Worm (Caenorhabditis elegans) whole organism, L4 larva: ENCODE data around the gene ule-5.

Source experiments
- D1046.2 ChIP-seq: fragments of 200-800 bp; sonication (Bioruptor generic); IDR thresholded peaks from 2 replicates; pipeline ENCODE4 v1.3.6; 2022; ENCODE audit warnings: missing genetic modification characterization, missing compliant biosample characterization
- F10B5.3 ChIP-seq: sonication (generic microtip); optimal IDR thresholded peaks from 2 replicates; lab custom pipeline; 2016; ENCODE audit warnings: mild to moderate bottlenecking, missing genetic modification characterization, missing compliant biosample characterization
- F49E8.2 ChIP-seq: sonication (generic microtip); optimal IDR thresholded peaks from 2 replicates; lab custom pipeline; 2016; ENCODE audit warnings: missing compliant biosample characterization, mild to moderate bottlenecking, missing genetic modification characterization, borderline replicate concordance
- Y75B8A.6 ChIP-seq: fragments of 200-800 bp; sonication (Bioruptor generic); IDR thresholded peaks from 2 replicates; pipeline ENCODE4 v1.3.6; 2022; ENCODE audit warnings: missing genetic modification reagents, missing genetic modification characterization, missing compliant biosample characterization
- ZK337.2 ChIP-seq: fragments of 200-800 bp; sonication (Bioruptor generic); IDR thresholded peaks from 2 replicates; pipeline ENCODE4 v1.3.6; 2022; ENCODE audit warnings: missing genetic modification reagents, missing genetic modification characterization, missing compliant biosample characterization
- ZK546.5 ChIP-seq, 2 experiments: sonication (generic microtip); optimal IDR thresholded peaks; 2 replicates each; lab custom pipeline; 2017; ENCODE audit warnings: missing biosample characterization in 2 of 2, missing genetic modification characterization in 2 of 2
- aly-2 ChIP-seq: sonication (generic microtip); optimal IDR thresholded peaks from 2 replicates; lab custom pipeline; 2018; ENCODE audit warnings: missing biosample characterization, missing genetic modification characterization
- ama-1 ChIP-seq: fragments of 150-350 bp; optimal IDR thresholded peaks from 2 replicates; lab custom pipeline; 2014; ENCODE audit warnings: inconsistent platforms, mixed read lengths
- cey-2 ChIP-seq: sonication (generic microtip); optimal IDR thresholded peaks from 3 replicates; lab custom pipeline; 2017; ENCODE audit warnings: missing genetic modification characterization, mild to moderate bottlenecking, missing compliant biosample characterization, antibody characterized with exemption, borderline replicate concordance; ENCODE audit not compliant: insufficient read depth
- daf-12 ChIP-seq: fragments of 150-350 bp; optimal IDR thresholded peaks from 2 replicates; lab custom pipeline; 2014; ENCODE audit warnings: missing biosample characterization, missing genetic modification reagents, missing genetic modification characterization
- dmd-6 ChIP-seq: fragments of 200-800 bp; sonication (Bioruptor generic); IDR thresholded peaks from 2 replicates; pipeline ENCODE4 v1.3.6; 2022; ENCODE audit warnings: missing genetic modification reagents, missing genetic modification characterization, missing compliant biosample characterization
- dve-1 ChIP-seq: sonication (generic microtip); optimal IDR thresholded peaks from 2 replicates; lab custom pipeline; 2017; ENCODE audit warnings: antibody characterized with exemption, mild to moderate bottlenecking, missing genetic modification characterization, missing compliant biosample characterization; ENCODE audit not compliant: insufficient read depth
- egl-43 ChIP-seq: fragments of 200-800 bp; sonication (Bioruptor generic); IDR thresholded peaks from 2 replicates; pipeline ENCODE4 v1.3.6; 2022; ENCODE audit warnings: missing genetic modification reagents, missing genetic modification characterization, missing compliant biosample characterization
- fkh-10 ChIP-seq: fragments of 150-350 bp; optimal IDR thresholded peaks from 2 replicates; lab custom pipeline; 2014; ENCODE audit warnings: missing biosample characterization, missing genetic modification reagents, missing genetic modification characterization
- fos-1 ChIP-seq: fragments of 150-350 bp; optimal IDR thresholded peaks from 2 replicates; lab custom pipeline; 2014; ENCODE audit warnings: missing biosample characterization, missing genetic modification characterization
- gei-8 ChIP-seq: fragments of 200-800 bp; sonication (Bioruptor generic); optimal IDR thresholded peaks from 2 replicates; lab custom pipeline; 2018; ENCODE audit warnings: mild to moderate bottlenecking, missing genetic modification characterization, missing compliant biosample characterization
- hlh-11 ChIP-seq: fragments of 200-800 bp; sonication (Bioruptor generic); optimal IDR thresholded peaks from 2 replicates; lab custom pipeline; 2018; ENCODE audit warnings: mild to moderate bottlenecking, missing genetic modification characterization, missing compliant biosample characterization
- hlh-30 ChIP-seq: sonication (generic microtip); optimal IDR thresholded peaks from 2 replicates; lab custom pipeline; 2017; ENCODE audit warnings: antibody characterized with exemption, mild to moderate bottlenecking, missing genetic modification characterization, missing compliant biosample characterization; ENCODE audit not compliant: insufficient read depth
- hmg-1.1 ChIP-seq: fragments of 200-800 bp; sonication (Bioruptor generic); IDR thresholded peaks from 2 replicates; pipeline ENCODE4 v1.3.6; 2022; ENCODE audit warnings: missing genetic modification reagents, missing genetic modification characterization, missing compliant biosample characterization
- jun-1 ChIP-seq: fragments of 150-350 bp; optimal IDR thresholded peaks from 2 replicates; lab custom pipeline; 2014; ENCODE audit warnings: missing biosample characterization, missing genetic modification reagents, missing genetic modification characterization
- lim-7 ChIP-seq: fragments of 200-800 bp; sonication (Bioruptor generic); IDR thresholded peaks from 2 replicates; pipeline ENCODE4 v1.3.6; 2022; ENCODE audit warnings: missing genetic modification characterization, missing compliant biosample characterization
- lin-15B ChIP-seq: fragments of 150-350 bp; sonication (generic microtip); optimal IDR thresholded peaks from 3 replicates; lab custom pipeline; 2014; ENCODE audit warnings: missing biosample characterization, missing genetic modification characterization
- lsy-2 ChIP-seq, 2 experiments: fragments of 150-350 bp in 1 of 2; sonication (generic microtip) in 1 of 2; optimal IDR thresholded peaks; 2 replicates each; lab custom pipeline; 2014 to 2017; ENCODE audit warnings: missing biosample characterization in 2 of 2, missing genetic modification characterization in 2 of 2
- madf-5 ChIP-seq, 2 experiments: fragments of 200-800 bp; sonication (Bioruptor generic); IDR thresholded peaks; 2 replicates each; pipeline ENCODE4 v1.3.6; 2022; ENCODE audit warnings: missing compliant biosample characterization in 2 of 2, missing genetic modification characterization in 2 of 2
- madf-9 ChIP-seq: fragments of 200-800 bp; sonication (Bioruptor generic); conservative IDR thresholded peaks from 2 replicates; pipeline ENCODE4 v1.3.6; 2022; ENCODE audit warnings: missing genetic modification reagents, missing genetic modification characterization, missing compliant biosample characterization
- mdl-1 ChIP-seq, 2 experiments: fragments of 150-350 bp in 1 of 2; sonication (generic microtip) in 1 of 2; optimal IDR thresholded peaks; 2 replicates each; lab custom pipeline; 2014 to 2017; ENCODE audit warnings: missing biosample characterization in 2 of 2, missing genetic modification characterization in 2 of 2
- mdt-29 ChIP-seq: fragments of 200-800 bp; sonication (Bioruptor generic); IDR thresholded peaks from 2 replicates; pipeline ENCODE4 v1.3.6; 2022; ENCODE audit warnings: missing genetic modification reagents, missing genetic modification characterization, missing compliant biosample characterization
- mep-1 ChIP-seq: fragments of 150-350 bp; sonication (generic microtip); optimal IDR thresholded peaks from 3 replicates; lab custom pipeline; 2014; ENCODE audit warnings: missing biosample characterization, missing genetic modification characterization
- mes-2 ChIP-seq: sonication (generic microtip); optimal IDR thresholded peaks from 2 replicates; lab custom pipeline; 2016; ENCODE audit warnings: missing genotype, mild to moderate bottlenecking, missing genetic modification characterization, missing compliant biosample characterization; ENCODE audit not compliant: poor library complexity, severe bottlenecking
- mxl-2 ChIP-seq: fragments of 200-800 bp; sonication (Bioruptor generic); conservative IDR thresholded peaks from 2 replicates; pipeline ENCODE4 v1.3.6; 2022; ENCODE audit warnings: missing genetic modification reagents, missing genetic modification characterization, missing compliant biosample characterization
- nhr-102 ChIP-seq: sonication (generic microtip); optimal IDR thresholded peaks from 2 replicates; lab custom pipeline; 2016; ENCODE audit warnings: mild to moderate bottlenecking, missing genetic modification characterization, moderate library complexity, missing compliant biosample characterization
- nhr-25 ChIP-seq: sonication (generic microtip); optimal IDR thresholded peaks from 2 replicates; lab custom pipeline; 2017; ENCODE audit warnings: missing genetic modification characterization, mild to moderate bottlenecking, missing compliant biosample characterization, antibody characterized with exemption, moderate library complexity, borderline replicate concordance; ENCODE audit not compliant: insufficient read depth
- nhr-28 ChIP-seq: fragments of 150-350 bp; optimal IDR thresholded peaks from 2 replicates; lab custom pipeline; 2014; ENCODE audit warnings: missing biosample characterization, missing genetic modification characterization
- nhr-48 ChIP-seq: sonication (generic microtip); optimal IDR thresholded peaks from 2 replicates; lab custom pipeline; 2016; ENCODE audit warnings: mild to moderate bottlenecking, missing genetic modification characterization, missing compliant biosample characterization
- nhr-6 ChIP-seq: fragments of 150-350 bp; optimal IDR thresholded peaks from 2 replicates; lab custom pipeline; 2014; ENCODE audit warnings: missing biosample characterization, missing genetic modification characterization
- pha-4 ChIP-seq, 2 experiments: fragments of 150-350 bp in 1 of 2; fragments of 200-800 bp in 1 of 2; sonication (Bioruptor generic) in 1 of 2; IDR thresholded peaks in 1 of 2; optimal IDR thresholded peaks in 1 of 2; 2 replicates each; pipeline versions ENCODE4 v1.3.6 to Lab custom; 2014 to 2022; ENCODE audit warnings: missing genetic modification characterization in 2 of 2, missing genetic modification reagents in 2 of 2, missing biosample characterization in 1 of 2, missing compliant biosample characterization in 1 of 2
- saeg-2 ChIP-seq: fragments of 200-800 bp; sonication (Bioruptor generic); IDR thresholded peaks from 2 replicates; pipeline ENCODE4 v1.3.6; 2022; ENCODE audit warnings: missing genetic modification reagents, missing genetic modification characterization, missing compliant biosample characterization
- sdz-12 ChIP-seq: fragments of 200-800 bp; sonication (Bioruptor generic); optimal IDR thresholded peaks from 2 replicates; lab custom pipeline; 2018; ENCODE audit warnings: mild to moderate bottlenecking, missing genetic modification characterization, missing compliant biosample characterization
- set-16 ChIP-seq: fragments of 200-800 bp; sonication (Bioruptor generic); IDR thresholded peaks from 2 replicates; pipeline ENCODE4 v1.3.6; 2022; ENCODE audit warnings: missing genetic modification reagents, missing genetic modification characterization, missing compliant biosample characterization
- skn-1 ChIP-seq: fragments of 150-350 bp; optimal IDR thresholded peaks from 2 replicates; lab custom pipeline; 2014; ENCODE audit warnings: missing biosample characterization, missing genetic modification characterization
- snpc-1.2 ChIP-seq: fragments of 200-800 bp; sonication (Bioruptor generic); IDR thresholded peaks from 2 replicates; pipeline ENCODE4 v1.3.6; 2022; ENCODE audit warnings: missing genetic modification reagents, missing genetic modification characterization, missing compliant biosample characterization
- spr-3 ChIP-seq: fragments of 200-800 bp; sonication (Bioruptor generic); optimal IDR thresholded peaks from 2 replicates; lab custom pipeline; 2018; ENCODE audit warnings: mild to moderate bottlenecking, missing genetic modification characterization, missing compliant biosample characterization
- unc-130 ChIP-seq: sonication (generic microtip); optimal IDR thresholded peaks from 2 replicates; lab custom pipeline; 2016; ENCODE audit warnings: missing genetic modification reagents, missing genetic modification characterization, missing compliant biosample characterization
- unc-62 ChIP-seq, 3 experiments: fragments of 150-350 bp in 1 of 3; sonication (generic microtip); optimal IDR thresholded peaks in 2 of 3; peaks in 1 of 3; 1 replicate in 1 of 3; 2 replicates in 2 of 3; lab custom pipeline; 2014 to 2017; ENCODE audit warnings: missing biosample characterization in 3 of 3, missing genetic modification characterization in 3 of 3, missing genetic modification reagents in 3 of 3, missing genotype in 1 of 3
- zip-2 ChIP-seq: fragments of 150-350 bp; optimal IDR thresholded peaks from 2 replicates; lab custom pipeline; 2014; ENCODE audit warnings: missing biosample characterization, missing genetic modification characterization
- ztf-11 ChIP-seq: fragments of 150-350 bp; optimal IDR thresholded peaks from 2 replicates; lab custom pipeline; 2014; ENCODE audit warnings: missing biosample characterization, missing genetic modification characterization

The ule-5 gene

DNA sequence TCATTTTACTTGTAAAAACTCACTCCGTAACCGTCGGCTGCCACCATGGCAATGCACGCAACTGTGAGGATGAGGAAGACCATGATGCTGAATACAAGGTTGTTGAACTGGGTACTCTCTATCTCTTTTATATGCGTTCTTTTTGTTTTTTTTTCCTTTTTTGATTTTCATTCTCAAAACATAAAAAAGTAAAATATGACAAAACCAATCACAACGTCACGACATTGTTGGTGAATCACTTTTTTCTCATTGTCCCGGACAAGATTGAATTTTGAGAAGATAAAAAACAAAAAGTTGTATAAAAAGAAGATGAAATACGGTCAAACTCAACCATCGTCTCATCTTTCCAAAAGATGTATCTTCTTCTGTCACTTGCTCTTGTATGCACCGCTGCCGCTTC, at the start of gene ule-5, which contains the start of gene Y62H9A.5:
ule-5 (plus strand) TSS at position 328 of the 400 bp plus-strand sequence.
Y62H9A.5 (minus strand) TSS at position 101 of the 400 bp plus-strand sequence.
- TF ChIP-seq spr-3 (GFP tag; lab: Kevin White, UChicago) (no peak), lim-7 (no peak; the same call in 1 of the 2 replicates), madf-5 (GFP tag; IDR thresholded peaks at IDR 0.05; lab: Robert Waterston, UW) (no peak), skn-1 (tag; lab: Kevin White, UChicago) (no peak), ZK546.5 (tag; optimal IDR thresholded peaks at IDR 0.05; lab: Kevin White, UChicago) (no peak), nhr-28 (tag; lab: Kevin White, UChicago) (no peak), hlh-30 (tag; lab: Kevin White, UChicago) (no peak), ztf-11 (no peak), F10B5.3 (tag; lab: Kevin White, UChicago) (no peak), sdz-12 (GFP tag; lab: Kevin White, UChicago) (no peak), fkh-10 (no peak), snpc-1.2 (GFP tag; lab: Robert Waterston, UW) (no peak), gei-8 (GFP tag; lab: Kevin White, UChicago) (no peak), ama-1 (no peak), hlh-11 (tag; lab: Kevin White, UChicago) (no peak), mdl-1 (tag; optimal IDR thresholded peaks at IDR 0.05; lab: Kevin White, UChicago) (no peak), cey-2 (tag; lab: Kevin White, UChicago) (no peak), nhr-102 (tag; lab: Kevin White, UChicago) (no peak), aly-2 (tag; lab: Kevin White, UChicago) (no peak)

DNA sequence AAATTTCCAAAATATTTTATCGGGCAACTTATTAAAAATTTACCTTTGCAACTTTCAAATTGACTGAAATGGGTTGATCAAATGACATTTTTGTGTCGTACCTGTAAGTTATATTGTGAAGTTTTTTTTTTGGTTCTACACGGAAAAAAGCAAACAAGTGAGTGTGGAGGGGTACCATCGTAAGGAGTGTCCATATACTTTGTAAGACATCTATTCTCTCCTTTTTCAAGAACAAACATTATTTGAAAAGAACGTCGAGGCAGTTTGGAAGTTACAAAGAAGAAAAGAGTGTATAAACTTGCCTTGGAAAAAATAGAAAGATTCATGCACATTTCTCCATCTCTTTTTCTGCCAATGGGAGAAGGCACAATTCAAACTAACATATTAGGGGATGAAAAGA, 45.5 kb upstream of the ule-5 start, which contains the start of gene taf-7.1:
taf-7.1 (minus strand) TSS at position 101 of the 400 bp plus-strand sequence.
- TF ChIP-seq spr-3 (GFP tag; lab: Kevin White, UChicago) (no peak), dmd-6 (GFP tag; lab: Robert Waterston, UW) (no peak), nhr-25 (tag; lab: Kevin White, UChicago) (no peak), mep-1 (tag; lab: Kevin White, UChicago) (no peak), nhr-48 (tag; lab: Kevin White, UChicago) (no peak), lsy-2 (tag; optimal IDR thresholded peaks at IDR 0.05; lab: Kevin White, UChicago) (no peak), hmg-1.1 (GFP tag; lab: Robert Waterston, UW) (no peak), mdt-29 (GFP tag; lab: Robert Waterston, UW) (no peak), gei-8 (GFP tag; lab: Kevin White, UChicago) (no peak), Y75B8A.6 (GFP tag; lab: Robert Waterston, UW) (no peak), madf-9 (GFP tag; lab: Robert Waterston, UW) (no peak), nhr-28 (tag; lab: Kevin White, UChicago) (no peak), pha-4 (GFP tag; IDR thresholded peaks at IDR 0.05; lab: Robert Waterston, UW) (no peak), pha-4 (tag; optimal IDR thresholded peaks at IDR 0.05; lab: Kevin White, UChicago) (no peak), fos-1 (tag; lab: Kevin White, UChicago) (no peak), set-16 (GFP tag; lab: Robert Waterston, UW) (no peak), nhr-6 (tag; lab: Kevin White, UChicago) (no peak), mes-2 (tag; lab: Kevin White, UChicago) (no peak)

DNA sequence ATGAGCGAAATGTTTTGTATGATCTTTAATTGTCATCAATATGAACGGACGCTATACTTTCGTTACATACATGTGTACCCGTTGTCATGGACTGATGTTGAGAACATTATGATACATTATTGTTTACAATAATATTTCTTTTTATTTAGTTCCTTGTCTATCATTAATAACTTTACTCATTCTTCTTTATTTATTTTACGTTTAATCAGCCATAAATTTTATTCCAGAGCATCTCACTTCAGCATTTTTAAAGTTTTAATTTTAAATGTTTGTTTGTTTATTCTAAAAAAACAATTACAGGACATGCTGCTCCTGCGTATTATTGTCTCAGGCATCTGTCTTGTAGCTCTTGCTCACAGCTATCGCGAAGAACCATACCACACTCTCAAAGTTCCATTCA, 39.6 kb upstream of the ule-5 start, which contains the start of gene F54F7.2:
F54F7.2 (plus strand) TSS at position 301 of the 400 bp plus-strand sequence.
- TF ChIP-seq egl-43, result no peak
- no peak for TF ChIP-seq set-16 (GFP tag; lab: Robert Waterston, UW)
- TF ChIP-seq zip-2 (tag; lab: Kevin White, UChicago), result no peak
- no peak for TF ChIP-seq D1046.2
- TF ChIP-seq unc-130 (GFP tag; lab: Kevin White, UChicago), result no peak
- no peak for TF ChIP-seq daf-12 (tag; lab: Kevin White, UChicago)
- TF ChIP-seq ZK546.5 (tag; optimal IDR thresholded peaks at IDR 0.05; lab: Kevin White, UChicago), result no peak
- TF ChIP-seq unc-62 (GFP tag; optimal IDR thresholded peaks at IDR 0.05 in 1 of 2; lab: Kevin White, UChicago), result no peak
- TF ChIP-seq unc-62 (tag; optimal IDR thresholded peaks at IDR 0.05; lab: Kevin White, UChicago), result no peak
- TF ChIP-seq ztf-11, result no peak
- TF ChIP-seq lin-15B (tag; lab: Kevin White, UChicago), result no peak
- TF ChIP-seq mxl-2 (GFP tag; lab: Robert Waterston, UW), result no peak
- TF ChIP-seq jun-1 (tag; lab: Kevin White, UChicago), result no peak
- no peak for TF ChIP-seq ZK337.2 (GFP tag; lab: Robert Waterston, UW)
- TF ChIP-seq dve-1 (tag; lab: Kevin White, UChicago), result no peak
- TF ChIP-seq saeg-2, result no peak
- no peak for TF ChIP-seq F49E8.2 (tag; lab: Kevin White, UChicago)
